Fruit fly (Drosophila melanogaster) whole organism, wandering third instar larva: ENCODE results near the gene Dhc36C.
A peak's percentile ranks its signal among the peaks of the same experiment; 100 is the strongest.

ENCODE experiments used
- Abd-B ChIP-seq: fragments of >200 bp; optimal IDR thresholded peaks from 2 replicates; lab custom pipeline; 2017; ENCODE audit warnings: missing biosample characterization, missing genetic modification characterization
- CG32264 ChIP-seq: fragments of 200-800 bp; sonication (Bioruptor generic); optimal IDR thresholded peaks from 2 replicates; lab custom pipeline; 2016; ENCODE audit warnings: missing biosample characterization, missing genetic modification characterization
- CrebA ChIP-seq: fragments of 200-800 bp; sonication (Bioruptor generic); optimal IDR thresholded peaks from 2 replicates; lab custom pipeline; 2016; ENCODE audit warnings: missing biosample characterization, mild to moderate bottlenecking, missing genetic modification characterization, borderline replicate concordance
- Dif ChIP-seq: fragments of 200-275, 200-300 bp; sonication (Bioruptor generic); optimal IDR thresholded peaks from 2 replicates; lab custom pipeline; 2018; ENCODE audit warnings: missing biosample characterization, missing genetic modification characterization; ENCODE audit not compliant: partially characterized antibody
- HLH106 ChIP-seq: fragments of 200-800 bp; optimal IDR thresholded peaks from 3 replicates; lab custom pipeline; 2019; ENCODE audit warnings: missing biosample characterization, mild to moderate bottlenecking, missing genetic modification characterization, moderate library complexity
- Hnf4 ChIP-seq: fragments of 200-800 bp; sonication (Bioruptor generic); optimal IDR thresholded peaks from 2 replicates; lab custom pipeline; 2016; ENCODE audit warnings: missing biosample characterization, mild to moderate bottlenecking, missing genetic modification characterization
- Hr78 ChIP-seq: fragments of >200 bp; optimal IDR thresholded peaks from 2 replicates; lab custom pipeline; 2017; ENCODE audit warnings: missing biosample characterization, missing genetic modification characterization
- Hr83 ChIP-seq: fragments of 200-300 bp; sonication (Bioruptor generic); optimal IDR thresholded peaks from 2 replicates; lab custom pipeline; 2016; ENCODE audit warnings: missing biosample characterization, mild to moderate bottlenecking, missing genetic modification characterization, moderate library complexity; ENCODE audit not compliant: poor library complexity, severe bottlenecking
- Mio ChIP-seq: sonication (Bioruptor generic); optimal IDR thresholded peaks from 2 replicates; lab custom pipeline; 2016; ENCODE audit warnings: missing biosample characterization, missing genetic modification characterization
- Myc ChIP-seq: fragments of >200 bp; optimal IDR thresholded peaks from 2 replicates; lab custom pipeline; 2017
- N ChIP-seq: fragments of >200 bp; optimal IDR thresholded peaks from 2 replicates; lab custom pipeline; 2018; ENCODE audit warnings: missing biosample characterization, missing external identifiers, missing genetic modification characterization
- Rel ChIP-seq, 2 experiments: fragments of 200-800 bp; sonication (Bioruptor generic) in 1 of 2; optimal IDR thresholded peaks; 2 replicates in 1 of 2; 3 replicates in 1 of 2; lab custom pipeline; 2016 to 2019; ENCODE audit warnings: mild to moderate bottlenecking in 2 of 2, missing biosample characterization in 2 of 2, missing genetic modification characterization in 2 of 2, moderate library complexity in 1 of 2
- Sp1 ChIP-seq: fragments of 200-800 bp; sonication (Bioruptor generic); optimal IDR thresholded peaks from 3 replicates; lab custom pipeline; 2019; ENCODE audit warnings: missing biosample characterization, mild to moderate bottlenecking, missing genetic modification characterization, moderate library complexity
- Vsx2 ChIP-seq: fragments of 200-300, 225-300 bp; sonication (Bioruptor generic); optimal IDR thresholded peaks from 2 replicates; lab custom pipeline; 2018; ENCODE audit warnings: missing biosample characterization, missing genetic modification characterization; ENCODE audit not compliant: partially characterized antibody
- br ChIP-seq: fragments of 200-800 bp; sonication (Bioruptor generic); optimal IDR thresholded peaks from 2 replicates; lab custom pipeline; 2016; ENCODE audit warnings: missing biosample characterization, missing genetic modification characterization
- brk ChIP-seq: fragments of 200-800 bp; sonication (Bioruptor generic); optimal IDR thresholded peaks from 2 replicates; lab custom pipeline; 2016; ENCODE audit warnings: missing biosample characterization, mild to moderate bottlenecking, missing genetic modification characterization
- dl ChIP-seq, 2 experiments: fragments of 175-275, 200-275 bp in 1 of 2; fragments of 200-275 bp in 1 of 2; sonication (Bioruptor generic); optimal IDR thresholded peaks; lab custom pipeline; 2018; ENCODE audit warnings: mild to moderate bottlenecking in 2 of 2, missing biosample characterization in 2 of 2, missing genetic modification characterization in 2 of 2, moderate library complexity in 2 of 2; ENCODE audit not compliant: partially characterized antibody in 2 of 2, insufficient read depth in 1 of 2
- dmrt93B ChIP-seq: fragments of 200-800 bp; sonication (Bioruptor generic); optimal IDR thresholded peaks from 2 replicates; lab custom pipeline; 2018; ENCODE audit warnings: missing biosample characterization, mild to moderate bottlenecking, missing genetic modification characterization
- dsf ChIP-seq: sonication (Bioruptor generic); optimal IDR thresholded peaks from 2 replicates; lab custom pipeline; 2016; ENCODE audit warnings: missing biosample characterization, missing genetic modification characterization, borderline replicate concordance
- ey ChIP-seq: fragments of 200-800 bp; sonication (Bioruptor generic); optimal IDR thresholded peaks from 2 replicates; lab custom pipeline; 2016; ENCODE audit warnings: missing biosample characterization, missing genetic modification characterization
- fru ChIP-seq: fragments of 200-800 bp; sonication (Bioruptor generic); optimal IDR thresholded peaks from 3 replicates; lab custom pipeline; 2016; ENCODE audit warnings: missing biosample characterization, mild to moderate bottlenecking, missing genetic modification characterization
- h ChIP-seq: fragments of 200-800 bp; sonication (Bioruptor generic); optimal IDR thresholded peaks from 3 replicates; lab custom pipeline; 2016; ENCODE audit warnings: missing biosample characterization, mild to moderate bottlenecking, missing genetic modification characterization
- jim ChIP-seq: fragments of 175-275, 200-325 bp; sonication (Bioruptor generic); optimal IDR thresholded peaks from 2 replicates; lab custom pipeline; 2016; ENCODE audit warnings: missing biosample characterization, mild to moderate bottlenecking, missing genetic modification characterization
- lola ChIP-seq: fragments of >200 bp; optimal IDR thresholded peaks from 2 replicates; lab custom pipeline; 2017; ENCODE audit warnings: missing biosample characterization, missing genetic modification characterization
- pan ChIP-seq: fragments of >200 bp; optimal IDR thresholded peaks from 2 replicates; lab custom pipeline; 2017
- psq ChIP-seq: fragments of 200-800 bp; sonication (Bioruptor generic); optimal IDR thresholded peaks from 3 replicates; lab custom pipeline; 2017; ENCODE audit warnings: missing biosample characterization, mild to moderate bottlenecking, missing genetic modification characterization, moderate library complexity
- rgr ChIP-seq: fragments of 200-800 bp; sonication (Bioruptor generic); optimal IDR thresholded peaks from 3 replicates; lab custom pipeline; 2016; ENCODE audit warnings: missing biosample characterization, mild to moderate bottlenecking, missing genetic modification characterization
- sage ChIP-seq: fragments of 200-800 bp; sonication (Bioruptor generic); optimal IDR thresholded peaks from 2 replicates; lab custom pipeline; 2016; ENCODE audit warnings: missing biosample characterization, mild to moderate bottlenecking, missing genetic modification characterization
- tai ChIP-seq: sonication (Bioruptor generic); optimal IDR thresholded peaks from 2 replicates; lab custom pipeline; 2016; ENCODE audit warnings: missing biosample characterization, missing genetic modification characterization
- usp ChIP-seq: fragments of >200 bp; optimal IDR thresholded peaks from 2 replicates; lab custom pipeline; 2017; ENCODE audit warnings: missing biosample characterization, missing genetic modification characterization
- woc ChIP-seq: sonication (Bioruptor generic); optimal IDR thresholded peaks from 2 replicates; lab custom pipeline; 2016; ENCODE audit warnings: missing biosample characterization, mild to moderate bottlenecking, missing genetic modification characterization

Dhc36C gene

DNA sequence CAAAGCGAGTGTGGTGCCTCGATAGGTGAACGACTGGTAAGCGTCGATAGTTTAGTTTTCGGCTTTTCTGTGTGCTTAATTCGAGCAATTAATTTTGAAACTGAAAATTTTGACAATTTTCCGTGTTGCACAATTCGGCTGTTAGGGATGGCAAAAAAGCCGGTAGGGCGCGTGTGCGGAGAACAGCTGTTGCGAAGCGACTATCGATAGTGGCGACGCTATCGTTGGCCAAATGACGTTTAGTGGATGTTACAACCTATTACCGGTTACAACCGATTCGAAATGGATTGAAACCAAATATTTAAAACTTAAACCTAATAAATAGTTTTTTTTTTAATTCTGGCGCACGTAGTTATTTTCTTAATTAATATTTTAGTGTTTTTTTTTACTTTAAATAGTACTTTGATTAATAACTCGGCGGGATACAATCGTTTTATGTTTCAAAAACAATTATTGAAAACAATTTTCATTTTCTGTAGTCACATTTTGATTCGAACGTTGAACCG is at the start of gene Dhc36C, which contains the start of gene mEFTs:
Gene Dhc36C (plus strand): TSS at position 456 of the 506 bp plus-strand sequence.
Gene mEFTs (minus strand): TSS at position 161 of the 506 bp plus-strand sequence.
- TF ChIP-seq Hr83 (GFP tag; lab: Kevin White, UChicago) (no peak), Hr78 (GFP tag; lab: Kevin White, UChicago) (no peak), woc (no peak), Abd-B (GFP tag; lab: Kevin White, UChicago) (no peak), Rel (GFP tag; optimal IDR thresholded peaks at IDR 0.05; lab: Kevin White, UChicago) (no peak), Rel (tag; optimal IDR thresholded peaks at IDR 0.05; lab: Kevin White, UChicago) (no peak), psq (GFP tag; lab: Kevin White, UChicago) (no peak), Hnf4 (GFP tag; lab: Kevin White, UChicago) (no peak), fru (GFP tag; lab: Kevin White, UChicago) (no peak), ey (GFP tag; lab: Kevin White, UChicago) (no peak), tai (GFP tag; lab: Kevin White, UChicago) (no peak), dmrt93B (GFP tag; lab: Kevin White, UChicago) (no peak), Myc (lab: Kevin White, UChicago) (peak; percentile 73), h (GFP tag; lab: Kevin White, UChicago) (peak; percentile 63), HLH106 (tag; lab: Kevin White, UChicago) (no peak), brk (GFP tag; lab: Kevin White, UChicago) (no peak), rgr (no peak), dl (GFP tag; optimal IDR thresholded peaks at IDR 0.05; lab: Kevin White, UChicago; ENCODE audit: insufficient read depth in 1 of 2, partially characterized antibody in 2 of 2) (no peak), sage (GFP tag; lab: Kevin White, UChicago) (peak; percentile 20), Vsx2 (GFP tag; lab: Kevin White, UChicago) (no peak), Dif (GFP tag; lab: Kevin White, UChicago) (no peak), usp (GFP tag; lab: Kevin White, UChicago) (no peak), dsf (no peak), Sp1 (GFP tag; lab: Kevin White, UChicago) (no peak), jim (GFP tag; lab: Kevin White, UChicago) (no peak), pan (no peak)

DNA sequence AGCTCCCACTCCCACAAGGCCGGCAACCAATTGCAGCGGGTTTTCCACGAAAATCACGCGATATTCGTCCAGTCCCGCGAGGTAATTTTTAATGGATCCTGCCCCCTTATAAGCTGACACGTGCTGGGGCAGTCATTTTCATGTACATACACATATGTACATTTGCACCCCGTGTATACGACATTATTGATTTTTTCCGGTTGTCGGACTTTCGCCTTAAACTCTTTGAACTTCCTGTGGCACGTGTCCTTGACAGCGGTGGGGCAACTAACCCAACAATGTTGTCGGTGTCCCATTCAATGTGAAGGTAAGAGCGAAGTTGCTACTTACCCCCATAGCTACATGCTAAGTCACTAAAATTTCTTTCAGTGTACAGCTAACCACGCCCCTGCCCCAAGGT is 49.1 kb upstream of the Dhc36C start:
- TF ChIP-seq dsf (no peak), Mio (GFP tag; lab: Kevin White, UChicago) (no peak), fru (GFP tag; lab: Kevin White, UChicago) (no peak), Dif (GFP tag; lab: Kevin White, UChicago) (no peak), N (no peak), brk (GFP tag; lab: Kevin White, UChicago) (no peak), CrebA (GFP tag; lab: Kevin White, UChicago) (no peak), br (GFP tag; lab: Kevin White, UChicago) (no peak), rgr (no peak), jim (GFP tag; lab: Kevin White, UChicago) (no peak)

DNA sequence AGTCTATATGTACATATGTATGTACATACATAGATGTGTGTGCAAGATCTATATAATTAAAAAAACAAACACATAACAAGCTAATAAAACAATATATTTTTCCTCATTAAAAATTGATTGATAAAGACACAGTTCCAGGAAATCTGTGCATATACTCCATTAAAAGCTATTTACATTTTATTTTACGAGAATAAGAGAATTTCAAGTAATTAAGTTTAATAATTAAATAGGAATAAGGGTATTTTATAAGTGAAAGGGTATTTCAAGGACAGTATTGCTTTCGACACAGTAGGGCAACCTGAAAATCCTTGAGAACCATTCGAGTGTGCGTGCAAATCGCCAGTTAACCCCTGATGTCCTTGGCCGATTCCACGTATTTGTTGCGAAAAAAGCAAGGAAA is 48.6 kb upstream of the Dhc36C start, which contains the start of gene CG5050:
Gene CG5050 (plus strand): TSS at position 301 of the 400 bp plus-strand sequence.
- TF ChIP-seq dl (GFP tag; optimal IDR thresholded peaks at IDR 0.05; lab: Kevin White, UChicago; ENCODE audit: insufficient read depth in 1 of 2, partially characterized antibody in 2 of 2) (no peak), Hr78 (GFP tag; lab: Kevin White, UChicago) (no peak), CG32264 (GFP tag; lab: Kevin White, UChicago) (no peak), brk (GFP tag; lab: Kevin White, UChicago) (no peak), jim (GFP tag; lab: Kevin White, UChicago) (no peak), lola (GFP tag; lab: Kevin White, UChicago) (no peak), HLH106 (tag; lab: Kevin White, UChicago) (no peak), tai (GFP tag; lab: Kevin White, UChicago) (no peak)
- TF ChIP-seq, all 38 proteins: peak for 0

DNA sequence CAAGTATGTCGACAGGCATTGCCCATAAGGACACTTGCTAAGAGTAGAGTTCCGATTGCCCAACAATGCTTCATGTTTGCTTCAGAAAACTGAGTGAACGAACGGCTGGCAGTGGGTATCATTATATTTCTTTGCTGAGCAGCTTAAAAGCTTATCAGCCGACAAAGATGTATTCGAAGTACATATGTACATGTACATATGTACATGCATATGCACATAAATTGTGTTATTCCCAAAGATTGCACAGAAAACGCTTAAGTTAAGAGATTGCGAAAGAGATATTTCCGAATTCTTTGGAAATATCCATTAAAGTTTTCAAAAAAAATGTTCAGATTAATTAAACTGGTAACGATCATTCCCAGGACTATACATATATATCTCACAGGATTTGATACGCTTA is 45.4 kb upstream of the Dhc36C start, which contains the start of gene SPH93:
Gene SPH93 (minus strand): TSS at position 101 of the 400 bp plus-strand sequence.
- TF ChIP-seq Rel (GFP tag; optimal IDR thresholded peaks at IDR 0.05; lab: Kevin White, UChicago) (no peak), Rel (tag; optimal IDR thresholded peaks at IDR 0.05; lab: Kevin White, UChicago) (peak; percentile 89), pan (no peak)
- TF ChIP-seq, all 38 proteins: peak for 1
